Worm (Caenorhabditis elegans): ENCODE results near the gene ins-10.

DNA sequence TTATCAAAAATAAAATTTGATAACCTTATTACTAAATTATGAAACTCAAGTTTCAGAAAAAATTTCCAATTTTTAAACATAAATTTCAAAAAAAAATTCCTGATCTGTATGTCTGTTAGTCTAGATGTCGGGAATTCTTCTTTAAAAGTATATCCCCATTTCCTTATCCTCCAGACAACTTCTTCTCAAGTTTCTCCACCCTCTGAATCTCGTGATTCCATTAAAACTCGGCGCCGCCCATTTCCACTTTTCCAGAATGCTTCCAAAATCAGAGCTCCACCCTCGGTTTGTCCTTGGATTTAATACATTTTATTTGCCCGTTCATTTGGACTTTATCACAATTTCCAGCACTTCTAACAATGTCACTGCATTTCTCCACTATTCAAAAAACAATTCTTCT lies at the start of gene ins-10:
- TF ChIP-seq nhr-28 (tag; optimal IDR thresholded peaks at IDR 0.05) (no peak), skn-1 (tag; optimal IDR thresholded peaks at IDR 0.05) (no peak), unc-62 (GFP tag; optimal IDR thresholded peaks at IDR 0.05) (no peak), nhr-11 (tag; optimal IDR thresholded peaks at IDR 0.05) (no peak), fkh-2 (tag; optimal IDR thresholded peaks at IDR 0.05) (no peak)

All from whole organism, L3 larva.